Worm (Caenorhabditis elegans): ENCODE data around the gene srh-102.

DNA sequence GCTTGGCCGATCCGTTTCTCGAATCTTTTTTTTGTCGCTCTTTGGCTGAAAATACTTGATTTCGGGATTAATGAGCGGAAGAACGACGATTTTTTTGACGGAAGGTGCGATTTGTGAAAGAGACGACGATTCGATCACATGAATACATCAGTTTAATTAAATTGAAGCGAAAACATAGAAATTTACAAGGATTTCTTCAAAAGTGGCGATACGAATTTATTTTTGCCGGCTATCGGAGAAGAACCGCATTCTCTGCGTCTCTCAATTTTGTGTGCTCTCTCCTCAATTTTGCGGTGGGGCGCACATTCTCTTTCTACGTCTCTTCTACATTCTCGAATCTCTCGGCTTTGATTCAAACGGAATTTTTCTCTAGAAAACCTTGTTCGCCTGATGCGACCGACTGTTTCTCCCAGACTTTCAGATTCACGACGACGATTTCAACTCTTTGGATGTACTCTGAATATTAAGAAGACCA lies 9.9 kb downstream of the srh-102 start, which contains the start of gene F40D4.17:
- TF ChIP-seq unc-39 (tag; optimal IDR thresholded peaks at IDR 0.05) (no peak), mep-1 (tag; optimal IDR thresholded peaks at IDR 0.05) (no peak), pha-4 (tag; optimal IDR thresholded peaks at IDR 0.05) (no peak), lsy-2 (tag; optimal IDR thresholded peaks at IDR 0.05) (no peak), zip-8 (tag; optimal IDR thresholded peaks at IDR 0.05) (no peak), snpc-4 (tag; optimal IDR thresholded peaks at IDR 0.05) (no peak), nhr-237 (tag; optimal IDR thresholded peaks at IDR 0.05) (no peak)

Measured in whole organism, mixed stage, embryonic.